Worm (Caenorhabditis elegans): ENCODE data around the gene Y70C5C.1.

- TF ChIP-seq lin-13 (GFP tag; optimal IDR thresholded peaks at IDR 0.05) (no peak), unc-62 (GFP tag; optimal IDR thresholded peaks at IDR 0.05) (no peak), ztf-4 (tag; optimal IDR thresholded peaks at IDR 0.05) (no peak), aha-1 (tag; optimal IDR thresholded peaks at IDR 0.05) (no peak), pax-3 (tag; optimal IDR thresholded peaks at IDR 0.05) (no peak)
Measured at ce11 chrV:16716574-16716973, 16.6 kb downstream of the Y70C5C.1 start, which contains the start of gene srh-137.
